Fruit fly (Drosophila melanogaster) whole organism, embryonic: Measurements from ENCODE around the gene Eno.

Source experiments
- CG16863 ChIP-seq: fragments of 200-800 bp; sonication (Bioruptor generic); optimal IDR thresholded peaks from 3 replicates; lab custom pipeline; 2016; ENCODE audit warnings: missing biosample characterization, missing genetic modification characterization
- CoRest ChIP-seq: fragments of 200-800 bp; sonication (Bioruptor generic); optimal IDR thresholded peaks from 3 replicates; lab custom pipeline; 2018; ENCODE audit warnings: missing biosample characterization, mild to moderate bottlenecking, missing genetic modification characterization, moderate library complexity
- D ChIP-seq, 2 experiments: fragments of 200-800 bp in 1 of 2; fragments of >200 bp in 1 of 2; sonication (Bioruptor generic) in 1 of 2; optimal IDR thresholded peaks; 2 replicates in 1 of 2; 3 replicates in 1 of 2; lab custom pipeline; 2017; ENCODE audit warnings: mild to moderate bottlenecking in 1 of 2, missing biosample characterization in 1 of 2, missing genetic modification characterization in 1 of 2, missing genetic modification reagents in 1 of 2
- E2f2 ChIP-seq: fragments of 200-800 bp; sonication (Bioruptor generic); IDR thresholded peaks from 2 replicates; pipeline ENCODE4 v1.3.6; 2022; ENCODE audit warnings: missing biosample characterization, missing genetic modification characterization
- lola ChIP-seq, 3 experiments: fragments of >200 bp in 2 of 3; fragments of 200-800 bp in 1 of 3; sonication (Bioruptor generic) in 1 of 3; optimal IDR thresholded peaks; 2 replicates each; lab custom pipeline; 2017 to 2019; ENCODE audit warnings: missing biosample characterization in 3 of 3, missing genetic modification characterization in 3 of 3, mild to moderate bottlenecking in 1 of 3, moderate library complexity in 1 of 3
- vfl ChIP-seq: fragments of 200-800 bp; sonication (Bioruptor generic); optimal IDR thresholded peaks from 2 replicates; lab custom pipeline; 2016; ENCODE audit warnings: missing biosample characterization, missing genetic modification characterization
- z ChIP-seq: fragments of 200-800 bp; sonication (Bioruptor generic); IDR thresholded peaks from 3 replicates; pipeline ENCODE4 v1.3.6; 2022; ENCODE audit warnings: missing biosample characterization, missing genetic modification characterization

dm6 chr2L:1732189-1732588 lies 2.8 kb upstream of the Eno start, which contains the start of the genes CG17652 and CG17646:
- TF ChIP-seq E2f2 (GFP tag; lab: Robert Waterston, UW) (peak; percentile 91), vfl (GFP tag; lab: Kevin White, UChicago) (no peak), z (no peak), CoRest (no peak), CG16863 (GFP tag; lab: Kevin White, UChicago) (no peak), D (optimal IDR thresholded peaks at IDR 0.05; lab: Kevin White, UChicago) (no peak), D (GFP tag; optimal IDR thresholded peaks at IDR 0.05; lab: Kevin White, UChicago) (no peak), lola (GFP tag; optimal IDR thresholded peaks at IDR 0.05; lab: Kevin White, UChicago) (no peak)
